Fruit fly (Drosophila melanogaster) whole organism, prepupa: ENCODE results near the gene for.
A peak's percentile ranks its signal among the peaks of the same experiment; 100 is the strongest.

ENCODE experiments used
- CG11762 ChIP-seq: fragments of 200-800 bp; sonication (Bioruptor generic); optimal IDR thresholded peaks from 3 replicates; lab custom pipeline; 2016; ENCODE audit warnings: missing biosample characterization, missing genetic modification characterization; ENCODE audit not compliant: insufficient read depth
- CG11902 ChIP-seq: fragments of 200-800 bp; sonication (Bioruptor generic); optimal IDR thresholded peaks from 3 replicates; lab custom pipeline; 2016; ENCODE audit warnings: missing biosample characterization, missing genetic modification characterization
- CG15336 ChIP-seq: fragments of 200-800 bp; sonication (Bioruptor generic); IDR thresholded peaks from 2 replicates; pipeline ENCODE4 v1.3.6; 2022; ENCODE audit warnings: missing biosample characterization, missing genetic modification characterization
- CG16779 ChIP-seq: fragments of 200-800 bp; sonication (Bioruptor generic); optimal IDR thresholded peaks from 3 replicates; lab custom pipeline; 2017; ENCODE audit warnings: missing biosample characterization, mild to moderate bottlenecking, missing genetic modification characterization
- CG3032 ChIP-seq: fragments of 200-800 bp; optimal IDR thresholded peaks from 2 replicates; lab custom pipeline; 2019; ENCODE audit warnings: missing biosample characterization, mild to moderate bottlenecking, missing genetic modification characterization, moderate library complexity
- CG31627 ChIP-seq: fragments of 200-800 bp; sonication (Bioruptor generic); optimal IDR thresholded peaks from 3 replicates; lab custom pipeline; 2016; ENCODE audit warnings: missing biosample characterization, missing genetic modification characterization
- CG34406 ChIP-seq: fragments of 200-800 bp; sonication (Bioruptor generic); optimal IDR thresholded peaks from 3 replicates; lab custom pipeline; 2016; ENCODE audit warnings: missing biosample characterization, missing genetic modification characterization
- CG3919 ChIP-seq: fragments of 200-800 bp; sonication (Bioruptor generic); optimal IDR thresholded peaks from 3 replicates; lab custom pipeline; 2016; ENCODE audit warnings: missing biosample characterization, missing genetic modification characterization
- CG4318 ChIP-seq: fragments of 200-800 bp; sonication (Bioruptor generic); optimal IDR thresholded peaks from 3 replicates; lab custom pipeline; 2017; ENCODE audit warnings: missing biosample characterization, mild to moderate bottlenecking, missing genetic modification characterization
- CG6163 ChIP-seq: fragments of 200-800 bp; sonication (Bioruptor generic); IDR thresholded peaks from 3 replicates; pipeline ENCODE4 v1.3.6; 2022; ENCODE audit warnings: missing biosample characterization, missing genetic modification characterization
- CG6276 ChIP-seq: fragments of 200-800 bp; sonication (Bioruptor generic); optimal IDR thresholded peaks from 2 replicates; lab custom pipeline; 2017; ENCODE audit warnings: missing biosample characterization, mild to moderate bottlenecking, missing genetic modification characterization
- CG6808 ChIP-seq: fragments of 200-800 bp; sonication (Bioruptor generic); optimal IDR thresholded peaks from 3 replicates; lab custom pipeline; 2017; ENCODE audit warnings: missing biosample characterization, missing genetic modification characterization, mild to moderate bottlenecking, moderate library complexity, missing genetic modification reagents
- CG7368 ChIP-seq: fragments of 200-800 bp; sonication (Bioruptor generic); optimal IDR thresholded peaks from 3 replicates; lab custom pipeline; 2016; ENCODE audit warnings: missing biosample characterization, missing genetic modification characterization
- CG8119 ChIP-seq: fragments of 200-800 bp; sonication (Bioruptor generic); IDR thresholded peaks from 3 replicates; pipeline ENCODE4 v1.3.6; 2022; ENCODE audit warnings: missing biosample characterization, missing genetic modification characterization
- CG9139 ChIP-seq: fragments of 200-800 bp; sonication (Bioruptor generic); optimal IDR thresholded peaks from 3 replicates; lab custom pipeline; 2017; ENCODE audit warnings: missing biosample characterization, mild to moderate bottlenecking, missing genetic modification characterization
- Eip78C ChIP-seq: fragments of 200-800 bp; sonication (Bioruptor generic); peaks from one replicate; lab custom pipeline; 2016; ENCODE audit warnings: missing biosample characterization, missing genetic modification characterization
- Ets21C ChIP-seq: fragments of 200-800 bp; sonication (Bioruptor generic); optimal IDR thresholded peaks from 3 replicates; lab custom pipeline; 2016; ENCODE audit warnings: missing biosample characterization, missing genetic modification characterization
- Ets96B ChIP-seq: fragments of 200-800 bp; optimal IDR thresholded peaks from 2 replicates; lab custom pipeline; 2019; ENCODE audit warnings: missing biosample characterization, mild to moderate bottlenecking, missing genetic modification characterization, moderate library complexity
- Hr39 ChIP-seq: fragments of 200-800 bp; sonication (Bioruptor generic); optimal IDR thresholded peaks from 2 replicates; lab custom pipeline; 2016; ENCODE audit warnings: missing biosample characterization, missing genetic modification characterization
- Lpt ChIP-seq: fragments of 200-800 bp; sonication (Bioruptor generic); optimal IDR thresholded peaks from 3 replicates; lab custom pipeline; 2016; ENCODE audit warnings: missing biosample characterization, missing genetic modification characterization
- Met ChIP-seq: fragments of 200-800 bp; sonication (Bioruptor generic); optimal IDR thresholded peaks from 3 replicates; lab custom pipeline; 2016; ENCODE audit warnings: missing biosample characterization, missing genetic modification characterization
- OdsH ChIP-seq: fragments of 200-800 bp; sonication (Bioruptor generic); optimal IDR thresholded peaks from 3 replicates; lab custom pipeline; 2016; ENCODE audit warnings: missing biosample characterization, missing genetic modification characterization
- Sox102F ChIP-seq: fragments of 200-800 bp; sonication (Bioruptor generic); optimal IDR thresholded peaks from 2 replicates; lab custom pipeline; 2016; ENCODE audit warnings: missing biosample characterization, mild to moderate bottlenecking, missing genetic modification characterization
- Sox15 ChIP-seq: fragments of 200-800 bp; sonication (Bioruptor generic); optimal IDR thresholded peaks from 3 replicates; lab custom pipeline; 2016; ENCODE audit warnings: missing biosample characterization, missing genetic modification characterization
- eg ChIP-seq: fragments of 200-800 bp; sonication (Bioruptor generic); IDR thresholded peaks from 3 replicates; pipeline ENCODE4 v1.3.6; 2022; ENCODE audit warnings: missing biosample characterization, missing genetic modification characterization
- fkh ChIP-seq: fragments of 200-800 bp; sonication (Bioruptor generic); optimal IDR thresholded peaks from 3 replicates; lab custom pipeline; 2017; ENCODE audit warnings: missing biosample characterization, mild to moderate bottlenecking, missing genetic modification characterization, moderate library complexity
- net ChIP-seq: fragments of 200-800 bp; sonication (Bioruptor generic); optimal IDR thresholded peaks from 3 replicates; lab custom pipeline; 2016; ENCODE audit warnings: missing biosample characterization, missing genetic modification characterization
- spab ChIP-seq: fragments of 200-800 bp; sonication (Bioruptor generic); optimal IDR thresholded peaks from 2 replicates; lab custom pipeline; 2017; ENCODE audit warnings: missing biosample characterization, mild to moderate bottlenecking, missing genetic modification characterization, missing genetic modification reagents
- svp ChIP-seq: fragments of 200-800 bp; sonication (Bioruptor generic); peaks from one replicate; lab custom pipeline; 2016; ENCODE audit warnings: missing biosample characterization, missing genetic modification characterization

for gene

DNA sequence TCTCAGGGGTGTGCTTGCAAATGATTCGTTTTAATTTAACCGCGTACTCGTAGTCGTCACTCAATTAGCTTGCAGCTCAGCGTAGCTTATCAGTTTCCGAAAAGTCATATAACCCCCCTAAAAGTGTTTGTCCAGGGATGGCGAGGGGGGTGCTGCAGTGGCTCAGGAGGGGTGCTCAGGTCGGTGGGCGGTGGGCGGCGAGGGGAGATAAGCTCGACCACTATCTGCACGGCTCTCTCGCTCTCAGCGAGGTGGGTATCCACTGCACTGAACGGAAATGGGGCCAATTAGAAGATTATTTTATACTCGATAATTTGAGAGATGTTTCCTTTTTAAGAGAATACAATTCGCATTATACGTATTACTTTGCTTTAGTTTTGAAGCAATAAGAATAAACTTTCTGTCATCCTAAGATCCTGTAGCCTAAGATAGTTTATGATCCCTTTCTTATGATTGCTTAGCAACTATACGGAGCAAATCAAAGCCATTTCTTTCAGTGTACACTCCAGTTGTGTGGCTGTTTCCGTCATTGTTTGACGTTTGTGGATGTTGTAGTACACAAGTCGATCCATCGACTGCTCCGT lies 83.5 kb downstream of the for start (continued):
- TF ChIP-seq CG31627 (GFP tag; lab: Kevin White, UChicago) (peak; percentile 69), svp (GFP tag; lab: Kevin White, UChicago) (peak; percentile 87), CG8119 (GFP tag; lab: Robert Waterston, UW) (peak; percentile 63), CG15336 (GFP tag; lab: Robert Waterston, UW) (peak; percentile 63), spab (GFP tag; lab: Kevin White, UChicago) (no peak), net (GFP tag; lab: Kevin White, UChicago) (no peak), OdsH (GFP tag; lab: Kevin White, UChicago) (peak; percentile 45), Eip78C (GFP tag; lab: Kevin White, UChicago) (peak; percentile 70), CG3919 (peak; percentile 27), CG11902 (GFP tag; lab: Kevin White, UChicago) (peak; percentile 25), Met (peak; percentile 50), CG6163 (GFP tag; lab: Robert Waterston, UW) (peak; percentile 42; the same call in 2 of the 3 replicates), Ets96B (tag; lab: Kevin White, UChicago) (peak; percentile 42), Lpt (no peak), fkh (GFP tag; lab: Kevin White, UChicago) (peak; percentile 76), CG16779 (tag; lab: Kevin White, UChicago) (no peak), Sox102F (GFP tag; lab: Kevin White, UChicago) (peak; percentile 46), CG4318 (GFP tag; lab: Kevin White, UChicago) (peak; percentile 5), CG9139 (no peak), Sox15 (GFP tag; lab: Kevin White, UChicago) (peak; percentile 30), CG11762 (GFP tag; lab: Kevin White, UChicago) (peak; percentile 20), CG3032 (peak; percentile 50), CG6808 (no peak), CG34406 (peak; percentile 26), eg (GFP tag; lab: Robert Waterston, UW) (peak; percentile 63; the same call in 2 of the 3 replicates), CG6276 (no peak), Ets21C (peak; percentile 40), CG7368 (GFP tag; lab: Kevin White, UChicago) (no peak)

DNA sequence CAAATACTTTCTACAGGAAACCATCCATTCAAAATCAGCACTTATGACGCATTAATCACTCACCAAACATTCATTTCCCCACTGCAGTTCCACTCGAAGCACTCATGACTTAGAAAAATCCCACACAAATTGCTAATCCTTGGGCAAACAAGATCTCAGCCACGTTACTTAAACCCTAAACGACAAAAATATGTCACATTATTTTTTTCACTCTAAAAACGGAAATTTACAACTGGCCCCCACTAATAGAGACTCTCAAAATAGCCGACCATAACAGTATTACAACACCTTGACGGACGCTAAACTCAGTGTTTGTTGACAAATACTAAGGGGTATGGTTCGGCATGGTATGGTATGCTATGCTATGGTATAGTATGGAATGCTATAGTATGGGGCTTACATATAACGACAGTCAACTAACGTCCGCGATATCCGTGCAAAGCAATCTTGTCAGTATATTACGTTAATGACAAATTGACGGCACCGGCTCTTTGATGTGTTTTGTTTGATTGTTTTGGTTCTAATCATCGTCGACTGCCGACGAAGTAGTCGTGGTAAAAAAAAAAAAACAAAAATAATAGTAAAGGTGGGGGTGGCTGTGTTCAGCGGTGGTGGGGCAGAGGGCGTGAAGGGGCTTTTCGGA lies 84.1 kb downstream of the for start:
- TF ChIP-seq Ets21C = no peak
- TF ChIP-seq net (GFP tag; lab: Kevin White, UChicago) = no peak
- no peak for TF ChIP-seq CG15336 (GFP tag; lab: Robert Waterston, UW)
- no peak for TF ChIP-seq Ets96B (tag; lab: Kevin White, UChicago)
- no peak for TF ChIP-seq CG4318 (GFP tag; lab: Kevin White, UChicago)
- TF ChIP-seq Hr39 (GFP tag; lab: Kevin White, UChicago) = no peak
